Fruit fly (Drosophila melanogaster): ENCODE results near the gene CG42814.

The CG42814 gene

dm6 chr3R:27218288-27218687, 11.0 kb downstream of the CG42814 start:
- TF ChIP-seq CG16779 (tag; optimal IDR thresholded peaks at IDR 0.05): no peak
- peak; percentile 45 for TF ChIP-seq svp (GFP tag)
- no peak for TF ChIP-seq dac (GFP tag; optimal IDR thresholded peaks at IDR 0.05)
- peak; percentile 55 for TF ChIP-seq Eip78C (GFP tag)
- TF ChIP-seq salr (GFP tag; optimal IDR thresholded peaks at IDR 0.05): no peak
- peak; percentile 8 for TF ChIP-seq lz (GFP tag; optimal IDR thresholded peaks at IDR 0.05)
- peak; percentile 8 for TF ChIP-seq CG10631 (GFP tag; optimal IDR thresholded peaks at IDR 0.05)

- TF ChIP-seq Hr4 (GFP tag; optimal IDR thresholded peaks at IDR 0.05) (peak; percentile 59), CG6854 (GFP tag; optimal IDR thresholded peaks at IDR 0.05) (peak; percentile 40), CG7368 (GFP tag; optimal IDR thresholded peaks at IDR 0.05) (peak; percentile 47), CG8119 (GFP tag; IDR thresholded peaks at IDR 0.05) (peak; percentile 73), fd59A (GFP tag; optimal IDR thresholded peaks at IDR 0.05) (peak; percentile 41), fd85E (GFP tag; optimal IDR thresholded peaks at IDR 0.05) (no peak), Ets96B (tag; optimal IDR thresholded peaks at IDR 0.05) (peak; percentile 79), Sox15 (GFP tag; optimal IDR thresholded peaks at IDR 0.05) (peak; percentile 21), pdm3 (GFP tag; optimal IDR thresholded peaks at IDR 0.05) (peak; percentile 69), CG31627 (GFP tag; optimal IDR thresholded peaks at IDR 0.05) (peak; percentile 47), dac (GFP tag; optimal IDR thresholded peaks at IDR 0.05) (no peak), CG1621 (tag; optimal IDR thresholded peaks at IDR 0.05) (no peak), dsx (GFP tag; optimal IDR thresholded peaks at IDR 0.05; ENCODE audit: poor library complexity, severe bottlenecking) (peak; percentile 64), CG10631 (GFP tag; optimal IDR thresholded peaks at IDR 0.05) (peak; percentile 76), esn (GFP tag; optimal IDR thresholded peaks at IDR 0.05) (peak; percentile 81), Eip78C (GFP tag) (peak; percentile 94), Lpt (GFP tag; optimal IDR thresholded peaks at IDR 0.05) (peak; percentile 48), Eip75B (GFP tag; optimal IDR thresholded peaks at IDR 0.05) (peak; percentile 70), CG11294 (GFP tag; IDR thresholded peaks at IDR 0.05) (peak; percentile 27; the same call in 1 of the 2 replicates), Sox14 (GFP tag; optimal IDR thresholded peaks at IDR 0.05) (peak; percentile 63), CG6276 (GFP tag; optimal IDR thresholded peaks at IDR 0.05) (peak; percentile 17), fkh (GFP tag; optimal IDR thresholded peaks at IDR 0.05) (no peak), ss (GFP tag; optimal IDR thresholded peaks at IDR 0.05) (peak; percentile 66 to 74), lz (GFP tag; optimal IDR thresholded peaks at IDR 0.05) (peak; percentile 64), vri (GFP tag; optimal IDR thresholded peaks at IDR 0.05) (peak; percentile 26), CG32006 (GFP tag; optimal IDR thresholded peaks at IDR 0.05) (peak; percentile 77), acj6 (GFP tag; optimal IDR thresholded peaks at IDR 0.05) (peak; percentile 74), CG11762 (GFP tag; optimal IDR thresholded peaks at IDR 0.05; ENCODE audit: insufficient read depth) (peak; percentile 63), Hr38 (GFP tag; optimal IDR thresholded peaks at IDR 0.05) (no peak), Ets21C (GFP tag; optimal IDR thresholded peaks at IDR 0.05) (peak; percentile 32), CG16779 (tag; optimal IDR thresholded peaks at IDR 0.05) (peak; percentile 37), CG4318 (GFP tag; optimal IDR thresholded peaks at IDR 0.05) (peak; percentile 12), Smox (GFP tag; optimal IDR thresholded peaks at IDR 0.05) (peak; percentile 73), CG15336 (GFP tag; IDR thresholded peaks at IDR 0.05) (peak; percentile 76), spab (GFP tag; optimal IDR thresholded peaks at IDR 0.05) (peak; percentile 66), CG8632 (GFP tag; optimal IDR thresholded peaks at IDR 0.05) (peak; percentile 65), salr (GFP tag; optimal IDR thresholded peaks at IDR 0.05) (peak in 1 of 2 experiments; percentile 71), CG6792 (GFP tag; optimal IDR thresholded peaks at IDR 0.05) (peak; percentile 73), CG6808 (GFP tag; optimal IDR thresholded peaks at IDR 0.05) (peak; percentile 70), CG8319 (GFP tag; optimal IDR thresholded peaks at IDR 0.05) (no peak), CG6163 (GFP tag; IDR thresholded peaks at IDR 0.05) (peak; percentile 36; the same call in 2 of the 3 replicates), achi (GFP tag; optimal IDR thresholded peaks at IDR 0.05) (peak; percentile 74), Sox102F (GFP tag; optimal IDR thresholded peaks at IDR 0.05) (peak; percentile 54), CG10669 (GFP tag; optimal IDR thresholded peaks at IDR 0.05) (peak; percentile 55), Hr39 (GFP tag; optimal IDR thresholded peaks at IDR 0.05) (peak; percentile 45), CG3032 (tag; optimal IDR thresholded peaks at IDR 0.05) (peak; percentile 69), CG9139 (GFP tag; optimal IDR thresholded peaks at IDR 0.05) (peak; percentile 49)
These were observed 11.7 kb downstream of the CG42814 start for dm6 chr3R:27217465-27218059.
